Worm (Caenorhabditis elegans) whole organism, L2 larva: ENCODE measurements around the gene nlp-13.
A peak's percentile ranks its signal among the peaks of the same experiment; 100 is the strongest.

Experiments used
- C34F6.9 ChIP-seq: fragments of 150-350 bp; optimal IDR thresholded peaks from 2 replicates; lab custom pipeline; 2014; ENCODE audit warnings: missing biosample characterization, missing genetic modification characterization
- F13H6.1 ChIP-seq: sonication (generic microtip); optimal IDR thresholded peaks from 2 replicates; lab custom pipeline; 2016; ENCODE audit warnings: missing genetic modification characterization, missing compliant biosample characterization
- Y55F3AM.14 ChIP-seq: fragments of 200-800 bp; sonication (Bioruptor generic); optimal IDR thresholded peaks from 2 replicates; lab custom pipeline; 2018; ENCODE audit warnings: mild to moderate bottlenecking, missing genetic modification characterization, missing compliant biosample characterization
- ZK546.5 ChIP-seq: sonication (generic microtip); optimal IDR thresholded peaks from 2 replicates; lab custom pipeline; 2017; ENCODE audit warnings: missing biosample characterization, missing genetic modification characterization
- alr-1 ChIP-seq: fragments of 150-350 bp; optimal IDR thresholded peaks from 2 replicates; lab custom pipeline; 2014; ENCODE audit warnings: missing biosample characterization, missing genetic modification characterization
- ama-1 ChIP-seq: fragments of 150-350 bp; optimal IDR thresholded peaks from 2 replicates; lab custom pipeline; 2018; ENCODE audit warnings: inconsistent platforms
- ceh-16 ChIP-seq: fragments of 150-350 bp; optimal IDR thresholded peaks from 2 replicates; lab custom pipeline; 2014; ENCODE audit warnings: missing biosample characterization, missing genetic modification characterization
- ceh-82 ChIP-seq: fragments of 150-350 bp; optimal IDR thresholded peaks from 2 replicates; lab custom pipeline; 2014; ENCODE audit warnings: missing biosample characterization, missing genetic modification characterization
- crh-2 ChIP-seq: sonication (generic microtip); optimal IDR thresholded peaks from 2 replicates; lab custom pipeline; 2017; ENCODE audit warnings: missing biosample characterization, missing genetic modification characterization
- dmd-4 ChIP-seq: sonication (generic microtip); optimal IDR thresholded peaks from 2 replicates; lab custom pipeline; 2017; ENCODE audit warnings: missing biosample characterization, missing genetic modification characterization
- egl-27 ChIP-seq: sonication (generic microtip); optimal IDR thresholded peaks from 3 replicates; lab custom pipeline; 2017; ENCODE audit warnings: missing biosample characterization, missing genetic modification reagents, missing genetic modification characterization
- elt-1 ChIP-seq: fragments of 150-350 bp; optimal IDR thresholded peaks from 2 replicates; lab custom pipeline; 2014; ENCODE audit warnings: missing biosample characterization, missing genetic modification characterization
- elt-3 ChIP-seq: sonication (generic microtip); optimal IDR thresholded peaks from 2 replicates; lab custom pipeline; 2017; ENCODE audit warnings: missing biosample characterization, missing genetic modification characterization
- fos-1 ChIP-seq: fragments of 150-350 bp; optimal IDR thresholded peaks from 2 replicates; lab custom pipeline; 2014; ENCODE audit warnings: missing biosample characterization, missing genetic modification characterization
- gmeb-1 ChIP-seq: fragments of 150-350 bp; optimal IDR thresholded peaks from 2 replicates; lab custom pipeline; 2014; ENCODE audit warnings: missing biosample characterization, missing genetic modification characterization
- lin-11 ChIP-seq: fragments of 150-350 bp; sonication (generic microtip); optimal IDR thresholded peaks from 2 replicates; lab custom pipeline; 2014; ENCODE audit warnings: missing biosample characterization, missing genetic modification characterization, inconsistent platforms, mixed read lengths
- lin-13 ChIP-seq: fragments of 150-350 bp; optimal IDR thresholded peaks from 2 replicates; lab custom pipeline; 2014; ENCODE audit warnings: missing biosample characterization, missing genetic modification reagents, missing genetic modification characterization
- lsy-2 ChIP-seq, 2 experiments: fragments of 150-350 bp in 1 of 2; sonication (generic microtip) in 1 of 2; optimal IDR thresholded peaks; 2 replicates each; lab custom pipeline; 2014 to 2017; ENCODE audit warnings: missing biosample characterization in 2 of 2, missing genetic modification characterization in 2 of 2
- mab-5 ChIP-seq: fragments of 150-350 bp; optimal IDR thresholded peaks from 2 replicates; lab custom pipeline; 2014; ENCODE audit warnings: missing biosample characterization, missing genetic modification characterization
- mbf-1 ChIP-seq: sonication (generic microtip); optimal IDR thresholded peaks from 2 replicates; lab custom pipeline; 2017; ENCODE audit warnings: missing biosample characterization, missing genetic modification characterization
- mdl-1 ChIP-seq, 2 experiments: fragments of 150-350 bp in 1 of 2; sonication (generic microtip) in 1 of 2; optimal IDR thresholded peaks; 2 replicates each; lab custom pipeline; 2017; ENCODE audit warnings: missing biosample characterization in 2 of 2, missing genetic modification characterization in 2 of 2
- nhr-11 ChIP-seq: fragments of 150-350 bp; optimal IDR thresholded peaks from 2 replicates; lab custom pipeline; 2014; ENCODE audit warnings: missing biosample characterization, missing genetic modification characterization
- nhr-129 ChIP-seq: fragments of 150-350 bp; optimal IDR thresholded peaks from 2 replicates; lab custom pipeline; 2014; ENCODE audit warnings: missing biosample characterization, missing genetic modification characterization
- nhr-21 ChIP-seq: fragments of 150-350 bp; optimal IDR thresholded peaks from 2 replicates; lab custom pipeline; 2014; ENCODE audit warnings: missing biosample characterization, missing genetic modification characterization
- nhr-23 ChIP-seq: fragments of 150-350 bp; optimal IDR thresholded peaks from 2 replicates; lab custom pipeline; 2014; ENCODE audit warnings: missing biosample characterization, missing genetic modification reagents, missing genetic modification characterization
- nhr-237 ChIP-seq: fragments of 150-350 bp; optimal IDR thresholded peaks from 2 replicates; lab custom pipeline; 2014; ENCODE audit warnings: missing biosample characterization, missing genetic modification characterization
- nhr-25 ChIP-seq: fragments of 150-350 bp; sonication (generic microtip); optimal IDR thresholded peaks from 3 replicates; lab custom pipeline; 2014; ENCODE audit warnings: missing biosample characterization, missing genetic modification characterization
- nhr-6 ChIP-seq: fragments of 150-350 bp; optimal IDR thresholded peaks from 2 replicates; lab custom pipeline; 2014; ENCODE audit warnings: missing biosample characterization, missing genetic modification characterization
- nhr-77 ChIP-seq: fragments of 150-350 bp; optimal IDR thresholded peaks from 2 replicates; lab custom pipeline; 2014; ENCODE audit warnings: missing biosample characterization, missing genetic modification characterization
- peb-1 ChIP-seq: fragments of 150-350 bp; optimal IDR thresholded peaks from 2 replicates; lab custom pipeline; 2014; ENCODE audit warnings: missing biosample characterization, missing genetic modification characterization
- sem-4 ChIP-seq: fragments of 150-350 bp; optimal IDR thresholded peaks from 2 replicates; lab custom pipeline; 2014; ENCODE audit warnings: missing biosample characterization, missing genetic modification reagents, missing genetic modification characterization
- sma-3 ChIP-seq: sonication (generic microtip); optimal IDR thresholded peaks from 2 replicates; lab custom pipeline; 2016; ENCODE audit warnings: missing genetic modification reagents, missing genetic modification characterization, missing compliant biosample characterization
- sma-9 ChIP-seq, 2 experiments: fragments of 150-350 bp in 1 of 2; sonication (generic microtip) in 1 of 2; optimal IDR thresholded peaks; 2 replicates each; lab custom pipeline; 2014 to 2016; ENCODE audit warnings: missing genetic modification characterization in 2 of 2, mild to moderate bottlenecking in 1 of 2, missing biosample characterization in 1 of 2, missing compliant biosample characterization in 1 of 2, missing genetic modification reagents in 1 of 2, moderate library complexity in 1 of 2
- snpc-4 ChIP-seq: fragments of 150-350 bp; optimal IDR thresholded peaks from 2 replicates; lab custom pipeline; 2014; ENCODE audit warnings: missing biosample characterization, missing genetic modification characterization
- unc-39 ChIP-seq: fragments of 150-350 bp; optimal IDR thresholded peaks from 2 replicates; lab custom pipeline; 2014; ENCODE audit warnings: missing biosample characterization, missing genetic modification characterization
- unc-55 ChIP-seq: fragments of 150-350 bp; sonication (generic microtip); optimal IDR thresholded peaks from 3 replicates; lab custom pipeline; 2014; ENCODE audit warnings: missing biosample characterization, missing genetic modification reagents, missing genetic modification characterization
- unc-62 ChIP-seq: fragments of 150-350 bp; optimal IDR thresholded peaks from 2 replicates; lab custom pipeline; 2014; ENCODE audit warnings: missing biosample characterization, missing genetic modification reagents, missing genetic modification characterization
- zag-1 ChIP-seq: fragments of 150-350 bp; optimal IDR thresholded peaks from 2 replicates; lab custom pipeline; 2014; ENCODE audit warnings: missing biosample characterization, missing genetic modification characterization
- ztf-1 ChIP-seq: fragments of 200-800 bp; sonication (Bioruptor generic); conservative IDR thresholded peaks from 2 replicates; pipeline ENCODE4 v1.3.6; 2022; ENCODE audit warnings: missing genetic modification characterization, missing compliant biosample characterization
- ztf-11 ChIP-seq: sonication (generic microtip); optimal IDR thresholded peaks from 2 replicates; lab custom pipeline; 2017; ENCODE audit warnings: missing biosample characterization, missing genetic modification characterization
- ztf-4 ChIP-seq: fragments of 150-350 bp; optimal IDR thresholded peaks from 2 replicates; lab custom pipeline; 2014; ENCODE audit warnings: missing biosample characterization, missing genetic modification characterization

The nlp-13 gene

DNA sequence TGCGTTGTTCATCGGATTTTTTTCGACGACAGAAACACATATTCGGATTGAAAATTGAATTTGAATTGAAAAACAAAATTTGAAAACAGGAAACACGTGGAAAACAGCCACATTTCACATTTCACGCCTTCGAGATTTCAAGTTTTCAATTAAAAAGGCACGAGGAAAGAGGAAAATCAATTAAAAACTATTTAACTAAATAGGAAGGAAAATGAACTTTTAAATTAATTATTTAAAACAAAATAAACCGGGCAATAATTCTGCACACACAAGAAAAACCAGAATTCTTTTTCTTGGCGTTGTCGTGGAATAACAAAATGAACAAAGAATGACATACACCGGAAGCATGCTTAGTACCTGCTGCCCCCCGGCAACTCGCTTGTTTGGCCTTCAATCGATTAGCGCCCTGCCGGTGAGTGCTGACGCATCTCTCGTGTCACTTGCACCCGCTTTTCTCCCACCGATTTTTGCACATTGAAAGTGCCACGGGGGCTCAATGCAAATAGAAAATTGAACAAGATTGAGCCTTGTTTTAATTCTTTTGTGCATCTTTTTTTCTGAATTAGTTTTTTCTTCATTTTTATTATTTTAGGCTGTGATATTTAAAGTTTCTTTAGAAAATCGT is 41.5 kb upstream of the nlp-13 start, which contains the start of gene Y45G5AM.9:
Gene Y45G5AM.9 (minus strand): TSS at position 51 of the 625 bp plus-strand sequence.
- TF ChIP-seq gmeb-1 (tag; lab: Kevin White, UChicago) (peak; percentile 76), lsy-2 (tag; optimal IDR thresholded peaks at IDR 0.05; lab: Kevin White, UChicago) (peak; percentile 68 to 87), mdl-1 (tag; optimal IDR thresholded peaks at IDR 0.05; lab: Kevin White, UChicago) (peak in 1 of 2 experiments; percentile 32), unc-55 (peak; percentile 89), ceh-82 (tag; lab: Kevin White, UChicago) (no peak), unc-62 (no peak), mab-5 (tag; lab: Kevin White, UChicago) (peak; percentile 68), ceh-16 (tag; lab: Kevin White, UChicago) (no peak), snpc-4 (tag; lab: Kevin White, UChicago) (peak; percentile 72), nhr-25 (peak; percentile 84), F13H6.1 (tag; lab: Kevin White, UChicago) (peak; percentile 85), elt-1 (tag; lab: Kevin White, UChicago) (no peak), zag-1 (tag; lab: Kevin White, UChicago) (peak; percentile 4), nhr-6 (tag; lab: Kevin White, UChicago) (no peak), sem-4 (peak; percentile 24), sma-3 (peak; percentile 64), C34F6.9 (tag; lab: Kevin White, UChicago) (peak; percentile 84), nhr-129 (tag; lab: Kevin White, UChicago) (peak; percentile 79), crh-2 (tag; lab: Kevin White, UChicago) (peak; percentile 82), fos-1 (tag; lab: Kevin White, UChicago) (peak; percentile 54), lin-11 (tag; lab: Kevin White, UChicago) (peak; percentile 59), ztf-4 (tag; lab: Kevin White, UChicago) (peak; percentile 29), nhr-21 (tag; lab: Kevin White, UChicago) (peak; percentile 62), lin-13 (GFP tag; lab: Kevin White, UChicago) (peak; percentile 84), dmd-4 (no peak), egl-27 (tag; lab: Kevin White, UChicago) (peak; percentile 42), alr-1 (tag; lab: Kevin White, UChicago) (no peak), elt-3 (no peak)

DNA sequence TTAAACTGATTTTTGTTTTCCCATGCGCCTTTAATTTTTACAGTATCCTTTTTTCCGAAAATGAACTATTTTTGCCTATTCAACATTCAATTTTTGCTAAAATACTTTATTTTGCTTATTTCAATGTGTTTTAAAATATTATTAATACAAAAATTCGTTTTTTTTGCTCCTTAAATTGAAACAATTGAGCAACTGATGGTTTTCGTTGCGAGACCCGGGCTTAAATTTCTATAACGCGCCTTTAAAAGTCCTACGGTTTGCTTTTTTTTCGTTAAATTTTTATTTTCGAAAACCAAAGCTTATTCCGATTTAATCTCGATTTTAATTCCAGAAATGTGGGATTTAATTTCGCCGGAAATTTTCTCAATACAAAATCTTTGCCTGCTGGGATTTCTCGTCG is 40.9 kb upstream of the nlp-13 start, which contains the start of gene algn-5:
Gene algn-5 (plus strand): TSS at position 295 of the 400 bp plus-strand sequence.
- no peak for TF ChIP-seq unc-39 (tag; lab: Kevin White, UChicago)
- TF ChIP-seq sma-9 (GFP tag; optimal IDR thresholded peaks at IDR 0.05; lab: Kevin White, UChicago): no peak
- no peak for TF ChIP-seq sma-9 (tag; optimal IDR thresholded peaks at IDR 0.05; lab: Kevin White, UChicago)
- TF ChIP-seq nhr-23: no peak
- no peak for TF ChIP-seq ama-1 (lab: Kevin White, UChicago)
- TF ChIP-seq ztf-1 (GFP tag; lab: Robert Waterston, UW): no peak
- TF ChIP-seq sem-4: no peak
- no peak for TF ChIP-seq mbf-1
- TF ChIP-seq elt-1 (tag; lab: Kevin White, UChicago): no peak
- no peak for TF ChIP-seq C34F6.9 (tag; lab: Kevin White, UChicago)
- no peak for TF ChIP-seq nhr-11
- TF ChIP-seq nhr-77 (tag; lab: Kevin White, UChicago): no peak
- no peak for TF ChIP-seq gmeb-1 (tag; lab: Kevin White, UChicago)
- no peak for TF ChIP-seq nhr-237
- TF ChIP-seq ztf-11 (tag; lab: Kevin White, UChicago): no peak
- no peak for TF ChIP-seq mab-5 (tag; lab: Kevin White, UChicago)
- no peak for TF ChIP-seq zag-1 (tag; lab: Kevin White, UChicago)
- TF ChIP-seq unc-62: no peak
- no peak for TF ChIP-seq ztf-4 (tag; lab: Kevin White, UChicago)

DNA sequence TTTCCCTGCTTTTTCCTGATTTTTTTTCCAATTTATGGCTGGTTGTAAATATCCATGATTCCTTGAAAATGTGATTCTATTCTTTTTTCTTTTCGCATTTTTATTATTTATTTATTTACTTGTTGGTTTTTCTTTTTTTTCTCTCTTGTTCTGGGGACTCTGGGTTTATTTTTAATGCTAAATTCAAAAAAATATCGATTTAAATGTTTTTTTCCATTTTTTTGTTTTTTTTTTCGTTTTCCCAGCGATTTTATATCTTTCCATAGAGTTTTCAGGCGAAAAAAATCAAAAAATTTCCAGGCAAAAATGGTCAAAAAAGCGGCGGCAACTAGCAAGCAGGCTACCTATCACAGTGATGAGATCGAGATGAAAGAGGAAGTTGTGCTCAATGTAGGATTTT is 37.0 kb upstream of the nlp-13 start, which contains the start of gene rpac-40:
Gene rpac-40 (plus strand): TSS at position 301 of the 400 bp plus-strand sequence.
- TF ChIP-seq ZK546.5 (tag; lab: Kevin White, UChicago): no peak
- TF ChIP-seq dmd-4: no peak
- TF ChIP-seq Y55F3AM.14 (GFP tag; lab: Kevin White, UChicago): no peak
- no peak for TF ChIP-seq nhr-6 (tag; lab: Kevin White, UChicago)
- TF ChIP-seq lin-13 (GFP tag; lab: Kevin White, UChicago): no peak
- TF ChIP-seq peb-1 (tag; lab: Kevin White, UChicago): no peak
- no peak for TF ChIP-seq ceh-16 (tag; lab: Kevin White, UChicago)
- TF ChIP-seq ztf-4 (tag; lab: Kevin White, UChicago): no peak
- no peak for TF ChIP-seq fos-1 (tag; lab: Kevin White, UChicago)
- TF ChIP-seq gmeb-1 (tag; lab: Kevin White, UChicago): no peak
- TF ChIP-seq snpc-4 (tag; lab: Kevin White, UChicago): no peak
- TF ChIP-seq elt-3: no peak
- no peak for TF ChIP-seq ama-1 (lab: Kevin White, UChicago)
- TF ChIP-seq ceh-82 (tag; lab: Kevin White, UChicago): no peak
- no peak for TF ChIP-seq ztf-11 (tag; lab: Kevin White, UChicago)
- TF ChIP-seq unc-62: no peak
- TF ChIP-seq sma-9 (GFP tag; optimal IDR thresholded peaks at IDR 0.05; lab: Kevin White, UChicago): no peak
- no peak for TF ChIP-seq sma-9 (tag; optimal IDR thresholded peaks at IDR 0.05; lab: Kevin White, UChicago)
- TF ChIP-seq crh-2 (tag; lab: Kevin White, UChicago): no peak
- no peak for TF ChIP-seq lin-11 (tag; lab: Kevin White, UChicago)
